Worm (Caenorhabditis elegans) whole organism, L1 larva: Measurements from ENCODE around the gene far-7.

Source experiments
- aly-2 ChIP-seq: fragments of 150-350 bp; optimal IDR thresholded peaks from 2 replicates; lab custom pipeline; 2014; ENCODE audit warnings: missing biosample characterization, missing genetic modification characterization
- ceh-8 ChIP-seq: fragments of 200-800 bp; sonication (Bioruptor generic); optimal IDR thresholded peaks from 2 replicates; lab custom pipeline; 2018; ENCODE audit warnings: mild to moderate bottlenecking, missing genetic modification characterization, moderate library complexity, missing compliant biosample characterization
- elt-2 ChIP-seq: sonication (generic microtip); optimal IDR thresholded peaks from 2 replicates; lab custom pipeline; 2016; ENCODE audit warnings: missing genetic modification characterization, mild to moderate bottlenecking, inconsistent platforms, missing compliant biosample characterization, missing genetic modification reagents
- ets-5 ChIP-seq: fragments of 200-800 bp; sonication (Bioruptor generic); IDR thresholded peaks from 2 replicates; pipeline ENCODE4 v1.3.6; 2022; ENCODE audit warnings: missing genetic modification characterization, missing compliant biosample characterization
- hlh-17 ChIP-seq: fragments of 200-800 bp; sonication (Bioruptor generic); optimal IDR thresholded peaks from 2 replicates; lab custom pipeline; 2018; ENCODE audit warnings: missing genetic modification characterization, mild to moderate bottlenecking, missing compliant biosample characterization, moderate library complexity, borderline replicate concordance
- nhr-12 ChIP-seq: sonication (generic microtip); optimal IDR thresholded peaks from 2 replicates; lab custom pipeline; 2017; ENCODE audit warnings: missing biosample characterization, missing genetic modification characterization
- nhr-71 ChIP-seq: sonication (generic microtip); optimal IDR thresholded peaks from 2 replicates; lab custom pipeline; 2016; ENCODE audit warnings: mild to moderate bottlenecking, missing genetic modification characterization, moderate library complexity, missing compliant biosample characterization
- nhr-85 ChIP-seq: sonication (generic microtip); peaks from one replicate; lab custom pipeline; 2016; ENCODE audit warnings: missing genetic modification characterization, inconsistent platforms, missing compliant biosample characterization
- snpc-4 ChIP-seq: fragments of 150-350 bp; optimal IDR thresholded peaks from 2 replicates; lab custom pipeline; 2014; ENCODE audit warnings: missing biosample characterization, missing genetic modification characterization
- sptf-1 ChIP-seq: fragments of 150-350 bp; optimal IDR thresholded peaks from 2 replicates; lab custom pipeline; 2014; ENCODE audit warnings: missing biosample characterization, missing genetic modification characterization
- unc-130 ChIP-seq: fragments of 150-350 bp; optimal IDR thresholded peaks from 2 replicates; lab custom pipeline; 2017; ENCODE audit warnings: missing biosample characterization, missing genetic modification characterization, inconsistent platforms
- unc-98 ChIP-seq: fragments of 200-800 bp; sonication (Bioruptor generic); IDR thresholded peaks from 2 replicates; pipeline ENCODE4 v1.3.6; 2022; ENCODE audit warnings: missing genetic modification characterization, missing compliant biosample characterization
- ztf-11 ChIP-seq, 2 experiments: sonication (generic microtip); optimal IDR thresholded peaks; 2 replicates each; lab custom pipeline; 2016 to 2017; ENCODE audit warnings: missing genetic modification characterization in 2 of 2, missing biosample characterization in 1 of 2, missing compliant biosample characterization in 1 of 2

- TF ChIP-seq hlh-17 (GFP tag; lab: Kevin White, UChicago): no peak
- no peak for TF ChIP-seq ceh-8 (GFP tag; lab: Kevin White, UChicago)
- TF ChIP-seq sptf-1 (tag; lab: Kevin White, UChicago): no peak
- TF ChIP-seq ets-5 (GFP tag; lab: Robert Waterston, UW): no peak
- no peak for TF ChIP-seq nhr-71 (tag; lab: Kevin White, UChicago)
- no peak for TF ChIP-seq nhr-12 (tag; lab: Kevin White, UChicago)
- no peak for TF ChIP-seq aly-2 (tag; lab: Kevin White, UChicago)
- no peak for TF ChIP-seq unc-98 (GFP tag; lab: Robert Waterston, UW)
- no peak for TF ChIP-seq nhr-85
- no peak for TF ChIP-seq unc-130 (tag; lab: Kevin White, UChicago)
- TF ChIP-seq elt-2 (tag; lab: Kevin White, UChicago): no peak
- no peak for TF ChIP-seq snpc-4 (tag; lab: Kevin White, UChicago)
- TF ChIP-seq ztf-11 (tag; optimal IDR thresholded peaks at IDR 0.05; lab: Kevin White, UChicago): no peak
Observed at ce11 chrII:282483-282882, 37.1 kb upstream of the far-7 start, which contains the start of gene trul-1.
